Fruit fly (Drosophila melanogaster): ENCODE measurements around the gene Dysb.

- TF ChIP-seq psq (GFP tag; optimal IDR thresholded peaks at IDR 0.05) (no peak), usp (GFP tag; optimal IDR thresholded peaks at IDR 0.05) (no peak), lola (GFP tag; optimal IDR thresholded peaks at IDR 0.05) (no peak), pan (optimal IDR thresholded peaks at IDR 0.05) (no peak), Hr78 (GFP tag; optimal IDR thresholded peaks at IDR 0.05) (no peak), OdsH (GFP tag; optimal IDR thresholded peaks at IDR 0.05) (no peak), Sp1 (GFP tag; optimal IDR thresholded peaks at IDR 0.05) (peak; percentile 53), dsf (GFP tag; optimal IDR thresholded peaks at IDR 0.05; ENCODE audit: borderline replicate concordance) (no peak), Myc (optimal IDR thresholded peaks at IDR 0.05) (no peak), h (GFP tag; optimal IDR thresholded peaks at IDR 0.05) (peak; percentile 94), tai (GFP tag; optimal IDR thresholded peaks at IDR 0.05) (no peak), Abd-B (GFP tag; optimal IDR thresholded peaks at IDR 0.05) (no peak)
These were observed 30.5 kb downstream of the Dysb start, which contains the start of gene CG3902 for dm6 chr3L:18898086-18898470.

Measured in whole organism, wandering third instar larva.